Fruit fly (Drosophila melanogaster) whole organism, prepupa: Measurements from ENCODE around the gene CG7182.
A peak's percentile ranks its signal among the peaks of the same experiment; 100 is the strongest.

Source experiments
- Blimp-1 ChIP-seq: fragments of 200-800 bp; sonication (Bioruptor generic); optimal IDR thresholded peaks from 3 replicates; lab custom pipeline; 2017; ENCODE audit warnings: missing biosample characterization, missing genetic modification characterization, mild to moderate bottlenecking, moderate library complexity, missing genetic modification reagents
- CG10631 ChIP-seq: fragments of 200-800 bp; sonication (Bioruptor generic); optimal IDR thresholded peaks from 2 replicates; lab custom pipeline; 2016; ENCODE audit warnings: missing biosample characterization, missing genetic modification characterization
- CG10669 ChIP-seq: fragments of 200-800 bp; sonication (Bioruptor generic); optimal IDR thresholded peaks from 3 replicates; lab custom pipeline; 2018; ENCODE audit warnings: missing biosample characterization, mild to moderate bottlenecking, missing genetic modification characterization, moderate library complexity
- CG11294 ChIP-seq: fragments of 200-800 bp; sonication (Bioruptor generic); IDR thresholded peaks from 2 replicates; pipeline ENCODE4 v1.3.6; 2022; ENCODE audit warnings: missing biosample characterization, missing genetic modification characterization
- CG11762 ChIP-seq: fragments of 200-800 bp; sonication (Bioruptor generic); optimal IDR thresholded peaks from 3 replicates; lab custom pipeline; 2016; ENCODE audit warnings: missing biosample characterization, missing genetic modification characterization; ENCODE audit not compliant: insufficient read depth
- CG11902 ChIP-seq: fragments of 200-800 bp; sonication (Bioruptor generic); optimal IDR thresholded peaks from 3 replicates; lab custom pipeline; 2016; ENCODE audit warnings: missing biosample characterization, missing genetic modification characterization
- CG15336 ChIP-seq: fragments of 200-800 bp; sonication (Bioruptor generic); IDR thresholded peaks from 2 replicates; pipeline ENCODE4 v1.3.6; 2022; ENCODE audit warnings: missing biosample characterization, missing genetic modification characterization
- CG1621 ChIP-seq: fragments of 200-800 bp; sonication (Bioruptor generic); optimal IDR thresholded peaks from 3 replicates; lab custom pipeline; 2018; ENCODE audit warnings: missing biosample characterization, mild to moderate bottlenecking, missing genetic modification characterization
- CG16779 ChIP-seq: fragments of 200-800 bp; sonication (Bioruptor generic); optimal IDR thresholded peaks from 3 replicates; lab custom pipeline; 2017; ENCODE audit warnings: missing biosample characterization, mild to moderate bottlenecking, missing genetic modification characterization
- CG3032 ChIP-seq: fragments of 200-800 bp; optimal IDR thresholded peaks from 2 replicates; lab custom pipeline; 2019; ENCODE audit warnings: missing biosample characterization, mild to moderate bottlenecking, missing genetic modification characterization, moderate library complexity
- CG31627 ChIP-seq: fragments of 200-800 bp; sonication (Bioruptor generic); optimal IDR thresholded peaks from 3 replicates; lab custom pipeline; 2016; ENCODE audit warnings: missing biosample characterization, missing genetic modification characterization
- CG32006 ChIP-seq: fragments of 200-800 bp; sonication (Bioruptor generic); optimal IDR thresholded peaks from 3 replicates; lab custom pipeline; 2017; ENCODE audit warnings: missing biosample characterization, mild to moderate bottlenecking, missing genetic modification characterization
- CG3919 ChIP-seq: fragments of 200-800 bp; sonication (Bioruptor generic); optimal IDR thresholded peaks from 3 replicates; lab custom pipeline; 2016; ENCODE audit warnings: missing biosample characterization, missing genetic modification characterization
- CG4318 ChIP-seq: fragments of 200-800 bp; sonication (Bioruptor generic); optimal IDR thresholded peaks from 3 replicates; lab custom pipeline; 2017; ENCODE audit warnings: missing biosample characterization, mild to moderate bottlenecking, missing genetic modification characterization
- CG6276 ChIP-seq: fragments of 200-800 bp; sonication (Bioruptor generic); optimal IDR thresholded peaks from 2 replicates; lab custom pipeline; 2017; ENCODE audit warnings: missing biosample characterization, mild to moderate bottlenecking, missing genetic modification characterization
- CG6792 ChIP-seq: fragments of 200-800 bp; sonication (Bioruptor generic); optimal IDR thresholded peaks from 3 replicates; lab custom pipeline; 2016; ENCODE audit warnings: missing biosample characterization, missing genetic modification characterization
- CG6808 ChIP-seq: fragments of 200-800 bp; sonication (Bioruptor generic); optimal IDR thresholded peaks from 3 replicates; lab custom pipeline; 2017; ENCODE audit warnings: missing biosample characterization, missing genetic modification characterization, mild to moderate bottlenecking, moderate library complexity, missing genetic modification reagents
- CG6854 ChIP-seq: fragments of 200-800 bp; sonication (Bioruptor generic); optimal IDR thresholded peaks from 2 replicates; lab custom pipeline; 2017; ENCODE audit warnings: missing biosample characterization, mild to moderate bottlenecking, missing genetic modification characterization
- CG8119 ChIP-seq: fragments of 200-800 bp; sonication (Bioruptor generic); IDR thresholded peaks from 3 replicates; pipeline ENCODE4 v1.3.6; 2022; ENCODE audit warnings: missing biosample characterization, missing genetic modification characterization
- CG8319 ChIP-seq: fragments of 200-800 bp; sonication (Bioruptor generic); optimal IDR thresholded peaks from 3 replicates; lab custom pipeline; 2016; ENCODE audit warnings: missing biosample characterization, missing genetic modification characterization
- CG8632 ChIP-seq: fragments of 200-800 bp; sonication (Bioruptor generic); optimal IDR thresholded peaks from 3 replicates; lab custom pipeline; 2016; ENCODE audit warnings: missing biosample characterization, missing genetic modification characterization
- CG9139 ChIP-seq: fragments of 200-800 bp; sonication (Bioruptor generic); optimal IDR thresholded peaks from 3 replicates; lab custom pipeline; 2017; ENCODE audit warnings: missing biosample characterization, mild to moderate bottlenecking, missing genetic modification characterization
- Eip78C ChIP-seq: fragments of 200-800 bp; sonication (Bioruptor generic); peaks from one replicate; lab custom pipeline; 2016; ENCODE audit warnings: missing biosample characterization, missing genetic modification characterization
- Eip93F ChIP-seq: fragments of 200-800 bp; sonication (Bioruptor generic); optimal IDR thresholded peaks from 2 replicates; lab custom pipeline; 2016; ENCODE audit warnings: missing biosample characterization, mild to moderate bottlenecking, missing genetic modification characterization
- Ets96B ChIP-seq: fragments of 200-800 bp; optimal IDR thresholded peaks from 2 replicates; lab custom pipeline; 2019; ENCODE audit warnings: missing biosample characterization, mild to moderate bottlenecking, missing genetic modification characterization, moderate library complexity
- Hr38 ChIP-seq: sonication (Bioruptor generic); optimal IDR thresholded peaks from 2 replicates; lab custom pipeline; 2016; ENCODE audit warnings: missing biosample characterization, missing genetic modification characterization
- Hr39 ChIP-seq: fragments of 200-800 bp; sonication (Bioruptor generic); optimal IDR thresholded peaks from 2 replicates; lab custom pipeline; 2016; ENCODE audit warnings: missing biosample characterization, missing genetic modification characterization
- Hr4 ChIP-seq: fragments of 200-800 bp; sonication (Bioruptor generic); optimal IDR thresholded peaks from 3 replicates; lab custom pipeline; 2016; ENCODE audit warnings: missing biosample characterization, missing genetic modification characterization
- OdsH ChIP-seq: fragments of 200-800 bp; sonication (Bioruptor generic); optimal IDR thresholded peaks from 3 replicates; lab custom pipeline; 2016; ENCODE audit warnings: missing biosample characterization, missing genetic modification characterization
- Smox ChIP-seq: fragments of 200-800 bp; sonication (Bioruptor generic); optimal IDR thresholded peaks from 3 replicates; lab custom pipeline; 2016; ENCODE audit warnings: missing biosample characterization, missing genetic modification characterization
- Sox102F ChIP-seq: fragments of 200-800 bp; sonication (Bioruptor generic); optimal IDR thresholded peaks from 2 replicates; lab custom pipeline; 2016; ENCODE audit warnings: missing biosample characterization, mild to moderate bottlenecking, missing genetic modification characterization
- Sox15 ChIP-seq: fragments of 200-800 bp; sonication (Bioruptor generic); optimal IDR thresholded peaks from 3 replicates; lab custom pipeline; 2016; ENCODE audit warnings: missing biosample characterization, missing genetic modification characterization
- achi ChIP-seq: fragments of 200-800 bp; sonication (Bioruptor generic); optimal IDR thresholded peaks from 3 replicates; lab custom pipeline; 2016; ENCODE audit warnings: missing biosample characterization, missing genetic modification characterization
- acj6 ChIP-seq: fragments of 200-800 bp; sonication (Bioruptor generic); optimal IDR thresholded peaks from 3 replicates; lab custom pipeline; 2016; ENCODE audit warnings: missing biosample characterization, missing genetic modification characterization
- cyc ChIP-seq: fragments of 200-800 bp; sonication (Bioruptor generic); optimal IDR thresholded peaks from 3 replicates; lab custom pipeline; 2016; ENCODE audit warnings: missing biosample characterization, missing genetic modification characterization
- dac ChIP-seq: fragments of 200-800 bp; sonication (Bioruptor generic); optimal IDR thresholded peaks from 2 replicates; lab custom pipeline; 2017; ENCODE audit warnings: missing biosample characterization, mild to moderate bottlenecking, missing genetic modification characterization
- dsx ChIP-seq: fragments of 200-800 bp; optimal IDR thresholded peaks from 3 replicates; lab custom pipeline; 2019; ENCODE audit warnings: missing biosample characterization, mild to moderate bottlenecking, missing genetic modification characterization, moderate library complexity; ENCODE audit not compliant: poor library complexity, severe bottlenecking
- eg ChIP-seq: fragments of 200-800 bp; sonication (Bioruptor generic); IDR thresholded peaks from 3 replicates; pipeline ENCODE4 v1.3.6; 2022; ENCODE audit warnings: missing biosample characterization, missing genetic modification characterization
- esn ChIP-seq: fragments of 200-800 bp; sonication (Bioruptor generic); optimal IDR thresholded peaks from 2 replicates; lab custom pipeline; 2016; ENCODE audit warnings: missing biosample characterization, mild to moderate bottlenecking, missing genetic modification characterization, moderate library complexity
- fd59A ChIP-seq: fragments of 200-800 bp; sonication (Bioruptor generic); optimal IDR thresholded peaks from 2 replicates; lab custom pipeline; 2017; ENCODE audit warnings: missing biosample characterization, mild to moderate bottlenecking, missing genetic modification characterization, missing genetic modification reagents
- fd85E ChIP-seq: fragments of 200-800 bp; sonication (Bioruptor generic); optimal IDR thresholded peaks from 3 replicates; lab custom pipeline; 2016; ENCODE audit warnings: missing biosample characterization, missing genetic modification characterization
- lz ChIP-seq: fragments of 200-800 bp; sonication (Bioruptor generic); optimal IDR thresholded peaks from 3 replicates; lab custom pipeline; 2016; ENCODE audit warnings: missing biosample characterization, missing genetic modification characterization
- net ChIP-seq: fragments of 200-800 bp; sonication (Bioruptor generic); optimal IDR thresholded peaks from 3 replicates; lab custom pipeline; 2016; ENCODE audit warnings: missing biosample characterization, missing genetic modification characterization
- pdm3 ChIP-seq: fragments of 200-800 bp; sonication (Bioruptor generic); optimal IDR thresholded peaks from 3 replicates; lab custom pipeline; 2016; ENCODE audit warnings: missing biosample characterization, missing genetic modification characterization
- salr ChIP-seq, 2 experiments: fragments of 200-800 bp; sonication (Bioruptor generic); optimal IDR thresholded peaks; 3 replicates each; lab custom pipeline; 2016 to 2018; ENCODE audit warnings: missing biosample characterization in 2 of 2, missing genetic modification characterization in 2 of 2, mild to moderate bottlenecking in 1 of 2
- ss ChIP-seq, 2 experiments: fragments of 200-800 bp; sonication (Bioruptor generic); optimal IDR thresholded peaks; 2 replicates in 1 of 2; 3 replicates in 1 of 2; lab custom pipeline; 2017 to 2018; ENCODE audit warnings: mild to moderate bottlenecking in 2 of 2, missing biosample characterization in 2 of 2, missing genetic modification characterization in 2 of 2, moderate library complexity in 1 of 2
- vri ChIP-seq: fragments of 200-800 bp; sonication (Bioruptor generic); optimal IDR thresholded peaks from 3 replicates; lab custom pipeline; 2016; ENCODE audit warnings: missing biosample characterization, mild to moderate bottlenecking, missing genetic modification characterization

Gene CG7182

dm6 chr3L:8385055-8385454 is 38.9 kb upstream of the CG7182 start (continued):
- TF ChIP-seq CG15336 (GFP tag; lab: Robert Waterston, UW) (peak; percentile 85), CG3919 (GFP tag; lab: Kevin White, UChicago) (peak; percentile 88), CG8632 (GFP tag; lab: Kevin White, UChicago) (peak; percentile 83), achi (GFP tag; lab: Kevin White, UChicago) (peak; percentile 86), CG11294 (peak; percentile 16; the same call in 1 of the 2 replicates), CG16779 (tag; lab: Kevin White, UChicago) (peak; percentile 73), CG8319 (GFP tag; lab: Kevin White, UChicago) (peak; percentile 69), fd85E (GFP tag; lab: Kevin White, UChicago) (peak; percentile 57), Eip78C (peak; percentile 97), Blimp-1 (peak; percentile 48), CG3032 (tag; lab: Kevin White, UChicago) (peak; percentile 79), CG10631 (peak; percentile 83), pdm3 (GFP tag; lab: Kevin White, UChicago) (peak; percentile 87), cyc (peak; percentile 70), salr (GFP tag; optimal IDR thresholded peaks at IDR 0.05; lab: Kevin White, UChicago) (peak; percentile 61 to 87), Hr38 (GFP tag; lab: Kevin White, UChicago) (no peak), CG9139 (peak; percentile 56), Eip93F (no peak), lz (peak; percentile 60), vri (peak; percentile 20), dsx (peak; percentile 70), Sox15 (peak; percentile 78), CG31627 (GFP tag; lab: Kevin White, UChicago) (peak; percentile 68), CG6854 (GFP tag; lab: Kevin White, UChicago) (peak; percentile 28), CG6792 (GFP tag; lab: Kevin White, UChicago) (peak; percentile 85), Hr39 (GFP tag; lab: Kevin White, UChicago) (peak; percentile 81), ss (GFP tag; optimal IDR thresholded peaks at IDR 0.05; lab: Kevin White, UChicago) (peak in 1 of 2 experiments; percentile 83), Ets96B (tag; lab: Kevin White, UChicago) (peak; percentile 68), CG1621 (peak; percentile 66), CG32006 (peak; percentile 94), dac (peak; percentile 54), CG10669 (GFP tag; lab: Kevin White, UChicago) (peak; percentile 84), OdsH (GFP tag; lab: Kevin White, UChicago) (peak; percentile 86), CG11762 (GFP tag; lab: Kevin White, UChicago) (peak; percentile 85), CG4318 (peak; percentile 82), CG6808 (GFP tag; lab: Kevin White, UChicago) (peak; percentile 85), acj6 (GFP tag; lab: Kevin White, UChicago) (peak; percentile 86), Sox102F (GFP tag; lab: Kevin White, UChicago) (peak; percentile 83), esn (GFP tag; lab: Kevin White, UChicago) (peak; percentile 82)

dm6 chr3L:8383968-8384367 is 37.8 kb upstream of the CG7182 start:
- TF ChIP-seq CG11902 (GFP tag; lab: Kevin White, UChicago) (no peak), Eip78C (peak; percentile 59), Blimp-1 (no peak), OdsH (GFP tag; lab: Kevin White, UChicago) (peak; percentile 27), net (GFP tag; lab: Kevin White, UChicago) (peak; percentile 24), esn (GFP tag; lab: Kevin White, UChicago) (no peak), salr (GFP tag; optimal IDR thresholded peaks at IDR 0.05; lab: Kevin White, UChicago) (peak in 1 of 2 experiments; percentile 59), CG10669 (GFP tag; lab: Kevin White, UChicago) (no peak), CG32006 (peak; percentile 84), CG4318 (peak; percentile 59), CG6276 (GFP tag; lab: Kevin White, UChicago) (peak; percentile 21), Smox (GFP tag; lab: Kevin White, UChicago) (no peak), achi (GFP tag; lab: Kevin White, UChicago) (peak; percentile 27), eg (GFP tag; lab: Robert Waterston, UW) (peak; percentile 50; the same call in 2 of the 3 replicates), CG3919 (GFP tag; lab: Kevin White, UChicago) (no peak), Hr4 (GFP tag; lab: Kevin White, UChicago) (peak; percentile 69), fd59A (GFP tag; lab: Kevin White, UChicago) (no peak), CG8119 (GFP tag; lab: Robert Waterston, UW) (peak; percentile 60), CG15336 (GFP tag; lab: Robert Waterston, UW) (peak; percentile 73), dac (peak; percentile 51), ss (GFP tag; optimal IDR thresholded peaks at IDR 0.05; lab: Kevin White, UChicago) (peak in 1 of 2 experiments; percentile 38), pdm3 (GFP tag; lab: Kevin White, UChicago) (peak; percentile 23)
